Fruit fly (Drosophila melanogaster) whole organism, embryonic: ENCODE results near the gene CG15429.

ENCODE experiments used
- Atf-2 ChIP-seq: fragments of 200-800 bp; sonication (Bioruptor generic); optimal IDR thresholded peaks from 2 replicates; lab custom pipeline; 2016; ENCODE audit warnings: missing biosample characterization, missing genetic modification characterization
- Atf3 ChIP-seq: fragments of 200-800 bp; sonication (Bioruptor generic); optimal IDR thresholded peaks from 3 replicates; lab custom pipeline; 2016; ENCODE audit warnings: missing biosample characterization, missing genetic modification characterization
- Blimp-1 ChIP-seq: fragments of 200-800 bp; sonication (Bioruptor generic); optimal IDR thresholded peaks from 3 replicates; lab custom pipeline; 2018; ENCODE audit warnings: missing biosample characterization, missing genetic modification characterization, mild to moderate bottlenecking, moderate library complexity, missing genetic modification reagents
- CG10366 ChIP-seq: fragments of 200-800 bp; sonication (Bioruptor generic); IDR thresholded peaks from 2 replicates; pipeline ENCODE4 v1.3.6; 2022; ENCODE audit warnings: missing biosample characterization, missing genetic modification characterization
- CG10565 ChIP-seq: fragments of 200-800 bp; sonication (Bioruptor generic); optimal IDR thresholded peaks from 3 replicates; lab custom pipeline; 2016; ENCODE audit warnings: missing biosample characterization, mild to moderate bottlenecking, missing genetic modification characterization
- CG10654 ChIP-seq: fragments of 200-800 bp; sonication (Bioruptor generic); optimal IDR thresholded peaks from 2 replicates; lab custom pipeline; 2016; ENCODE audit warnings: missing biosample characterization, missing genetic modification characterization
- CG11093 ChIP-seq: fragments of 200-800 bp; sonication (Bioruptor generic); IDR thresholded peaks from 3 replicates; pipeline ENCODE4 v1.3.6; 2022; ENCODE audit warnings: missing biosample characterization, missing genetic modification characterization
- CG11398 ChIP-seq: fragments of 200-800 bp; sonication (Bioruptor generic); optimal IDR thresholded peaks from 2 replicates; lab custom pipeline; 2016; ENCODE audit warnings: missing biosample characterization, missing genetic modification characterization
- CG11695 ChIP-seq: fragments of 200-800 bp; sonication (Bioruptor generic); IDR thresholded peaks from 3 replicates; pipeline ENCODE4 v1.3.6; 2022; ENCODE audit warnings: missing biosample characterization, missing genetic modification characterization
- CG12219 ChIP-seq: fragments of 200-800 bp; sonication (Bioruptor generic); optimal IDR thresholded peaks from 3 replicates; lab custom pipeline; 2018; ENCODE audit warnings: missing biosample characterization, mild to moderate bottlenecking, missing genetic modification characterization
- CG13287 ChIP-seq: fragments of 200-800 bp; sonication (Bioruptor generic); IDR thresholded peaks from 2 replicates; pipeline ENCODE4 v1.3.6; 2022; ENCODE audit warnings: missing biosample characterization, missing genetic modification characterization; ENCODE audit not compliant: partially characterized antibody
- CG15269 ChIP-seq: fragments of 200-800 bp; sonication (Bioruptor generic); optimal IDR thresholded peaks from 2 replicates; lab custom pipeline; 2018; ENCODE audit warnings: missing biosample characterization, mild to moderate bottlenecking, missing genetic modification characterization, moderate library complexity
- CG15601 ChIP-seq: fragments of 200-800 bp; sonication (Bioruptor generic); optimal IDR thresholded peaks from 3 replicates; lab custom pipeline; 2019; ENCODE audit warnings: missing biosample characterization, mild to moderate bottlenecking, missing genetic modification characterization, moderate library complexity
- CG18476 ChIP-seq: fragments of 200-800 bp; sonication (Bioruptor generic); optimal IDR thresholded peaks from 2 replicates; lab custom pipeline; 2016; ENCODE audit warnings: missing biosample characterization, mild to moderate bottlenecking, missing genetic modification characterization
- CG2202 ChIP-seq: fragments of 200-800 bp; sonication (Bioruptor generic); optimal IDR thresholded peaks from 2 replicates; lab custom pipeline; 2018; ENCODE audit warnings: missing biosample characterization, mild to moderate bottlenecking, missing genetic modification characterization
- CG32772 ChIP-seq: fragments of 200-800 bp; sonication (Bioruptor generic); IDR thresholded peaks from 2 replicates; pipeline ENCODE4 v1.3.6; 2022; ENCODE audit warnings: missing biosample characterization, missing genetic modification characterization
- CG34224 ChIP-seq: fragments of 200-800 bp; sonication (Bioruptor generic); IDR thresholded peaks from 3 replicates; pipeline ENCODE4 v1.3.6; 2022; ENCODE audit warnings: missing biosample characterization, missing genetic modification characterization; ENCODE audit not compliant: partially characterized antibody
- CG34376 ChIP-seq: fragments of 200-800 bp; sonication (Bioruptor generic); optimal IDR thresholded peaks from 2 replicates; lab custom pipeline; 2018; ENCODE audit warnings: missing biosample characterization, mild to moderate bottlenecking, missing genetic modification characterization
- CG34422 ChIP-seq: fragments of 200-800 bp; sonication (Bioruptor generic); IDR thresholded peaks from 3 replicates; pipeline ENCODE4 v1.3.6; 2022; ENCODE audit warnings: missing biosample characterization, missing genetic modification characterization
- CG8290 ChIP-seq, 3 experiments: fragments of 200-800 bp; sonication (Bioruptor generic); optimal IDR thresholded peaks; 2 replicates each; lab custom pipeline; 2016 to 2019; ENCODE audit warnings: missing biosample characterization in 3 of 3, missing genetic modification characterization in 3 of 3, mild to moderate bottlenecking in 2 of 3, moderate library complexity in 1 of 3
- CG8765 ChIP-seq: fragments of 200-800 bp; sonication (Bioruptor generic); IDR thresholded peaks from 2 replicates; pipeline ENCODE4 v1.3.6; 2022; ENCODE audit warnings: missing biosample characterization, missing genetic modification characterization
- CG8944 ChIP-seq: fragments of 200-800 bp; sonication (Bioruptor generic); optimal IDR thresholded peaks from 3 replicates; lab custom pipeline; 2016; ENCODE audit warnings: missing biosample characterization, missing genetic modification characterization
- CG9876 ChIP-seq: fragments of 200-800 bp; sonication (Bioruptor generic); optimal IDR thresholded peaks from 2 replicates; lab custom pipeline; 2016; ENCODE audit warnings: missing biosample characterization, missing genetic modification characterization
- CrebB ChIP-seq: fragments of 200-800 bp; sonication (Bioruptor generic); optimal IDR thresholded peaks from 3 replicates; lab custom pipeline; 2018; ENCODE audit warnings: missing biosample characterization, mild to moderate bottlenecking, missing genetic modification characterization
- Doc2 ChIP-seq: fragments of 200-800 bp; sonication (Bioruptor generic); IDR thresholded peaks from 2 replicates; pipeline ENCODE4 v1.3.6; 2022; ENCODE audit warnings: missing biosample characterization, missing genetic modification characterization
- E2f1 ChIP-seq: fragments of 200-800 bp; sonication (Bioruptor generic); IDR thresholded peaks from 2 replicates; pipeline ENCODE4 v1.3.6; 2022; ENCODE audit warnings: missing biosample characterization, missing genetic modification characterization
- E2f2 ChIP-seq: fragments of 200-800 bp; sonication (Bioruptor generic); IDR thresholded peaks from 2 replicates; pipeline ENCODE4 v1.3.6; 2022; ENCODE audit warnings: missing biosample characterization, missing genetic modification characterization
- Elba2 ChIP-seq: fragments of 200-800 bp; sonication (Bioruptor generic); optimal IDR thresholded peaks from 3 replicates; lab custom pipeline; 2016; ENCODE audit warnings: missing biosample characterization, missing genetic modification characterization
- HLH3B ChIP-seq: fragments of 200-800 bp; sonication (Bioruptor generic); IDR thresholded peaks from 2 replicates; pipeline ENCODE4 v1.3.6; 2022; ENCODE audit warnings: missing biosample characterization, missing genetic modification characterization
- Hmr ChIP-seq: fragments of 200-800 bp; sonication (Bioruptor generic); optimal IDR thresholded peaks from 3 replicates; lab custom pipeline; 2017; ENCODE audit warnings: mild to moderate bottlenecking, missing biosample characterization, missing genetic modification reagents, missing genetic modification characterization
- Jarid2 ChIP-seq: fragments of 200-800 bp; sonication (Bioruptor generic); optimal IDR thresholded peaks from 3 replicates; lab custom pipeline; 2017; ENCODE audit warnings: mild to moderate bottlenecking, missing biosample characterization, missing genetic modification reagents, missing genetic modification characterization
- MESR4 ChIP-seq: fragments of 200-800 bp; sonication (Bioruptor generic); optimal IDR thresholded peaks from 2 replicates; lab custom pipeline; 2018; ENCODE audit warnings: missing biosample characterization, mild to moderate bottlenecking, missing genetic modification characterization, moderate library complexity
- Opbp ChIP-seq: fragments of 200-800 bp; sonication (Bioruptor generic); IDR thresholded peaks from 3 replicates; pipeline ENCODE4 v1.3.6; 2022; ENCODE audit warnings: missing biosample characterization, missing genetic modification characterization; ENCODE audit not compliant: partially characterized antibody
- Ptx1 ChIP-seq: fragments of 200-800 bp; sonication (Bioruptor generic); IDR thresholded peaks from 2 replicates; pipeline ENCODE4 v1.3.6; 2022; ENCODE audit warnings: missing biosample characterization, missing genetic modification characterization
- bsh ChIP-seq, 2 experiments: fragments of 200-800 bp; sonication (Bioruptor generic); optimal IDR thresholded peaks; 2 replicates each; lab custom pipeline; 2017 to 2018; ENCODE audit warnings: mild to moderate bottlenecking in 2 of 2, missing biosample characterization in 2 of 2, missing genetic modification characterization in 2 of 2, moderate library complexity in 1 of 2
- cg ChIP-seq: fragments of 200-800 bp; sonication (Bioruptor generic); optimal IDR thresholded peaks from 3 replicates; lab custom pipeline; 2019; ENCODE audit warnings: missing biosample characterization, mild to moderate bottlenecking, missing genetic modification characterization, moderate library complexity
- esg ChIP-seq: fragments of 200-800 bp; sonication (Bioruptor generic); conservative IDR thresholded peaks from 2 replicates; pipeline ENCODE4 v1.3.6; 2022; ENCODE audit warnings: missing biosample characterization, missing genetic modification characterization
- hbn ChIP-seq: fragments of 200-800 bp; sonication (Bioruptor generic); IDR thresholded peaks from 2 replicates; pipeline ENCODE4 v1.3.6; 2022; ENCODE audit warnings: missing biosample characterization, missing genetic modification characterization; ENCODE audit not compliant: partially characterized antibody
- lilli ChIP-seq: fragments of 200-800 bp; sonication (Bioruptor generic); optimal IDR thresholded peaks from 3 replicates; lab custom pipeline; 2016; ENCODE audit warnings: missing biosample characterization, missing genetic modification characterization
- mirr ChIP-seq: fragments of 200-800 bp; sonication (Bioruptor generic); optimal IDR thresholded peaks from 3 replicates; lab custom pipeline; 2018; ENCODE audit warnings: missing biosample characterization, mild to moderate bottlenecking, missing genetic modification characterization
- prd ChIP-seq, 3 experiments: fragments of >200 bp in 2 of 3; fragments of 200-800 bp in 1 of 3; sonication (Bioruptor generic) in 1 of 3; optimal IDR thresholded peaks in 2 of 3; IDR thresholded peaks in 1 of 3; 2 replicates in 2 of 3; 3 replicates in 1 of 3; pipeline versions ENCODE4 v1.3.6 to Lab custom; 2017 to 2022; ENCODE audit warnings: missing biosample characterization in 1 of 3, missing genetic modification characterization in 1 of 3
- sc ChIP-seq, 3 experiments: fragments of >200 bp in 2 of 3; fragments of 200-800 bp in 1 of 3; sonication (Bioruptor generic) in 1 of 3; optimal IDR thresholded peaks; 2 replicates in 2 of 3; 3 replicates in 1 of 3; lab custom pipeline; 2017; ENCODE audit warnings: mild to moderate bottlenecking in 1 of 3, missing biosample characterization in 1 of 3, missing genetic modification characterization in 1 of 3, missing genetic modification reagents in 1 of 3
- sima ChIP-seq: fragments of 200-800 bp; sonication (Bioruptor generic); optimal IDR thresholded peaks from 2 replicates; lab custom pipeline; 2016; ENCODE audit warnings: missing biosample characterization, missing genetic modification characterization
- slbo ChIP-seq: fragments of 200-800 bp; sonication (Bioruptor generic); IDR thresholded peaks from 2 replicates; pipeline ENCODE4 v1.3.6; 2022; ENCODE audit warnings: missing biosample characterization, missing genetic modification characterization
- ssp ChIP-seq: fragments of 200-800 bp; sonication (Bioruptor generic); IDR thresholded peaks from 2 replicates; pipeline ENCODE4 v1.3.6; 2022; ENCODE audit warnings: missing biosample characterization, missing genetic modification characterization
- twi ChIP-seq: fragments of 200-800 bp; optimal IDR thresholded peaks from 2 replicates; lab custom pipeline; 2019; ENCODE audit warnings: missing biosample characterization, mild to moderate bottlenecking, missing genetic modification characterization, moderate library complexity
- tx ChIP-seq: fragments of 200-800 bp; sonication (Bioruptor generic); optimal IDR thresholded peaks from 2 replicates; lab custom pipeline; 2016; ENCODE audit warnings: missing biosample characterization, missing genetic modification characterization

The CG15429 gene

DNA sequence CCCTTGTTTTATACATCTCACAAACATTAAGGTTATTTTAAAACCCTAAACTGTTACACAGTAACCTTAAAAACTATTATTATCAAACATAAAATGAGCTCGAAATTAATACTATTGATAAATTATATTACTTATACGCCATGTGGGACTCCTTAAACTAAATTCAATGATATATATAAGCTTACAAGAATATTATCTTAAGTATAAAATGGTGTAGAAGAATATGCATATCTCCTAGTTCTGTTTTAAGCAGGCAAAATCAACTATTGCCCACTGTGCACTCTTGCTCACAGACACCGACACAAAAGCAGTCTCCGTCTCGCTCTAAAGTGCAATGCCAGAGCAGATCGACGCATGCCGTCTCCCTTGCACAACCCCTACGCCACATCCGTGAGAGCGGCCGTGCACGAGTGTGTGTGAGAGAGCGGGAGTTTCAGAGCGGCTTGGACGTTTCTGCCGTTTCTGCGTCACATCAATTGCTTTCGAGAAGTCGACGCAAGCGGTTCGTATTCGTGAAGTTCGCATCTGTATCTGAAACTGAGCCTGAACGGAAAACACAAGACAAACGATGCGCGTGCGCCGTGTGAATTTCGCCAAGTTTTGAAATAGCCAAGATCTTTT lies 18.9 kb downstream of the CG15429 start (continued):
- TF ChIP-seq Jarid2 (GFP tag; lab: Kevin White, UChicago) (peak; percentile 85), CG13287 (GFP tag; lab: Robert Waterston, UW) (peak; percentile 43; the same call in 1 of the 2 replicates), CG10366 (GFP tag; lab: Robert Waterston, UW) (peak; percentile 11; the same call in 1 of the 2 replicates), Atf3 (GFP tag; lab: Kevin White, UChicago) (peak; percentile 2), esg (GFP tag; lab: Robert Waterston, UW) (0 out of 2 replicates have a peak, but pooled peaks have one; percentile 22), CG34376 (GFP tag; lab: Kevin White, UChicago) (no peak), lilli (GFP tag; lab: Kevin White, UChicago) (peak; percentile 25), CG34422 (peak; percentile 47; the same call in 2 of the 3 replicates), CG12219 (peak; percentile 38), CG11093 (0 out of 3 replicates have a peak, but pooled peaks have one; percentile 15), twi (tag; lab: Kevin White, UChicago) (peak; percentile 78), E2f1 (GFP tag; lab: Robert Waterston, UW) (no peak; the same call in 1 of the 2 replicates), cg (peak; percentile 98), Ptx1 (GFP tag; lab: Robert Waterston, UW) (peak; percentile 56), CG9876 (GFP tag; lab: Kevin White, UChicago) (no peak), CG8765 (GFP tag; lab: Robert Waterston, UW) (peak; percentile 47; the same call in 1 of the 2 replicates), bsh (GFP tag; optimal IDR thresholded peaks at IDR 0.05; lab: Kevin White, UChicago) (peak; percentile 14 to 72), Hmr (peak; percentile 22), hbn (no peak), CG8944 (GFP tag; lab: Kevin White, UChicago) (no peak), slbo (GFP tag; lab: Robert Waterston, UW) (0 out of 2 replicates have a peak, but pooled peaks have one; percentile 8), CG15269 (tag; lab: Kevin White, UChicago) (peak; percentile 57), CG11398 (GFP tag; lab: Kevin White, UChicago) (no peak), CG8290 (GFP tag; optimal IDR thresholded peaks at IDR 0.05; lab: Kevin White, UChicago) (peak; percentile 28), CG8290 (tag; optimal IDR thresholded peaks at IDR 0.05; lab: Kevin White, UChicago) (peak; percentile 11 to 57), mirr (GFP tag; lab: Kevin White, UChicago) (peak; percentile 5), ssp (GFP tag; lab: Robert Waterston, UW) (no peak), Elba2 (GFP tag; lab: Kevin White, UChicago) (peak; percentile 60), prd (optimal IDR thresholded peaks at IDR 0.05; lab: Kevin White, UChicago) (no peak), prd (GFP tag; IDR thresholded peaks at IDR 0.05; lab: Robert Waterston, UW) (peak; percentile 65; the same call in 2 of the 3 replicates), CG11695 (GFP tag; lab: Robert Waterston, UW) (peak; percentile 33; the same call in 1 of the 3 replicates), CG10654 (GFP tag; lab: Kevin White, UChicago) (peak; percentile 24), CrebB (peak; percentile 40), sima (GFP tag; lab: Kevin White, UChicago) (no peak), Opbp (peak; percentile 53; the same call in 1 of the 3 replicates), CG10565 (GFP tag; lab: Kevin White, UChicago) (no peak), Atf-2 (no peak), HLH3B (GFP tag; lab: Robert Waterston, UW) (0 out of 2 replicates have a peak, but pooled peaks have one; percentile 5), CG2202 (tag; lab: Kevin White, UChicago) (peak; percentile 62), MESR4 (GFP tag; lab: Kevin White, UChicago) (peak; percentile 13), E2f2 (GFP tag; lab: Robert Waterston, UW) (peak; percentile 18; the same call in 1 of the 2 replicates), CG18476 (GFP tag; lab: Kevin White, UChicago) (peak; percentile 31), CG32772 (GFP tag; lab: Robert Waterston, UW) (no peak), Blimp-1 (peak; percentile 59), CG34224 (no peak; the same call in 2 of the 3 replicates), sc (optimal IDR thresholded peaks at IDR 0.05; lab: Kevin White, UChicago) (no peak), sc (GFP tag; optimal IDR thresholded peaks at IDR 0.05; lab: Kevin White, UChicago) (peak; percentile 64), tx (GFP tag; lab: Kevin White, UChicago) (no peak), Doc2 (GFP tag; lab: Robert Waterston, UW) (no peak), CG15601 (peak; percentile 81)
